Worm (Caenorhabditis elegans): Measurements from ENCODE around the gene C07A9.5.

- TF ChIP-seq nhr-11 (tag; optimal IDR thresholded peaks at IDR 0.05) (no peak), jun-1 (tag; optimal IDR thresholded peaks at IDR 0.05) (no peak), nhr-47 (tag; optimal IDR thresholded peaks at IDR 0.05) (peak; percentile 44), ces-1 (GFP tag; optimal IDR thresholded peaks at IDR 0.05) (no peak), nhr-71 (tag; optimal IDR thresholded peaks at IDR 0.05) (peak; percentile 71), nhr-77 (tag; optimal IDR thresholded peaks at IDR 0.05) (no peak), fkh-8 (tag; optimal IDR thresholded peaks at IDR 0.05) (peak; percentile 59), lin-39 (tag; optimal IDR thresholded peaks at IDR 0.05) (no peak), ama-1 (optimal IDR thresholded peaks at IDR 0.05) (no peak), alr-1 (tag; optimal IDR thresholded peaks at IDR 0.05; ENCODE audit: borderline replicate concordance) (no peak), ceh-82 (tag; optimal IDR thresholded peaks at IDR 0.05) (no peak), rnt-1 (tag; optimal IDR thresholded peaks at IDR 0.05) (no peak), egl-27 (tag; optimal IDR thresholded peaks at IDR 0.05) (no peak)
Measured at ce11 chrIII:9669546-9669945, 13.1 kb downstream of the C07A9.5 start.

All from whole organism, L1 larva.